Fruit fly (Drosophila melanogaster) ovary, adult (tissue): Measurements from ENCODE around the gene CG17752.

ENCODE experiments used
- CG17801 ChIP-seq: fragments of 200-800 bp; optimal IDR thresholded peaks from 2 replicates; lab custom pipeline; 2019; ENCODE audit warnings: missing biosample characterization, mild to moderate bottlenecking, missing genetic modification characterization, moderate library complexity; ENCODE audit not compliant: partially characterized antibody

CG17752 gene

dm6 chr3R:19620953-19621352, 10.9 kb downstream of the CG17752 start:
- no peak for TF ChIP-seq CG17801 (GFP tag; lab: Kevin White, UChicago)

- no peak for TF ChIP-seq CG17801 (GFP tag; lab: Kevin White, UChicago)
Measured at dm6 chr3R:19622005-19622404, 12.0 kb downstream of the CG17752 start.

DNA sequence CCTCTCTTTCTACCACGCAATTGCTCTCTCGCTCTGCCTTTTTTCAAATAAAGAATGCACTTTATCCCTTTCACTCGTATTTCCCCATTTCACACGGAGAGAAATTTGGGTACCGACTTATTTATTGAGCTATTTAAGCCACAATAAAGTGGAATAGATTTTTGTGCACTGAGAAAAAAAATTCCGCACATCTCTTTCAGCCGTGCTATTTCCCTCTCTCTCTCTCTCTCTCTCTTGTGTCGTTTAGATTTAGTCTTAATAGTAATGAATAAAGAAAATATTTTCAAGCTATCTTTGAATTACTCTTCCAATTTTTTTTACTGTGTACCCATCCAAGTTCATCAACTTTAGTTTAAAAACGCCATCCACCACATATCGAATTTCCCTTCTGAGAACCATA, 13.6 kb downstream of the CG17752 start:
- peak; percentile 73 for TF ChIP-seq CG17801 (GFP tag; lab: Kevin White, UChicago)

dm6 chr3R:19624482-19624881, 14.5 kb downstream of the CG17752 start:
- TF ChIP-seq CG17801 (GFP tag; lab: Kevin White, UChicago), result no peak

DNA sequence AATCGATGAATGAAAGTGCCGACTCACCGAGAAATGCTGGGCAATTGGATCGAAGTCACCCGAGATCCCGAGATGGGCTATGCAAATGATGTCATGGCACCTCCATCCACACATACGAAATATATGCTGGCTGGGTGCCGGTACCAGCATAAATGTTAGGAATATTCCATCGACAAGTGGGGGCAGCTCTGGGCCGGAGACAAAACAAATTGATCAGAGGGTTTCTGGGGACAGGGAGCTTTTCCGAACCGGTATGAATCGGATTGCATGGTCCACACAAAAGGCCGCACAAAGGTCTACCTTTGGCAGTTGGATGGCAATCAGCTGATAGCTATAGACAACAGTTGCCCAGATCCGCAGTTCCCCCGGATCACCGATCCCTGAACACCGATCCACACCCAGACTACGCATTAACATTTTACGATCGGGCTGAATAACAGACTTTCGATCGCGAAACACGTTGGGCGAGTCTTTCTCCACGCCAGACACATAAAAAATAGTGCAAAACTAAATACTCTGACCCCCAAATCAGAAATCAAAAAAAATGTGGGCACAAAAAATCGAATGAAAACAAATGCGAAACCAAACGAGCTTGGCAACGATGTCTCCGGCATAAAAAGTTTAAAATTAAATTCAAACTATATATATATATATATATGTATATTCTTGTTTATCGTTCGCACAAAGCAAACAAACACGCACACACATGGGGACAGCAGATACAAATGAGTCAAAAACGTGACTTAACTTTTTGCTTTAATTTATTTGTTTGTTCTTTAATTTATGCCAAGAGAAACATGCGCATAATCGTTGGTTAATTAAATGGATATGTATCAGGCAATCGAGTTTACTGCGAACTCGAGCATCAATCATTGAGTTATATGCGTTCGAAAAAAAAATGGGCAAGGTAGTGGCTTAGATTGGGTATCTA, 15.5 kb downstream of the CG17752 start:
- no peak for TF ChIP-seq CG17801 (GFP tag; lab: Kevin White, UChicago)

DNA sequence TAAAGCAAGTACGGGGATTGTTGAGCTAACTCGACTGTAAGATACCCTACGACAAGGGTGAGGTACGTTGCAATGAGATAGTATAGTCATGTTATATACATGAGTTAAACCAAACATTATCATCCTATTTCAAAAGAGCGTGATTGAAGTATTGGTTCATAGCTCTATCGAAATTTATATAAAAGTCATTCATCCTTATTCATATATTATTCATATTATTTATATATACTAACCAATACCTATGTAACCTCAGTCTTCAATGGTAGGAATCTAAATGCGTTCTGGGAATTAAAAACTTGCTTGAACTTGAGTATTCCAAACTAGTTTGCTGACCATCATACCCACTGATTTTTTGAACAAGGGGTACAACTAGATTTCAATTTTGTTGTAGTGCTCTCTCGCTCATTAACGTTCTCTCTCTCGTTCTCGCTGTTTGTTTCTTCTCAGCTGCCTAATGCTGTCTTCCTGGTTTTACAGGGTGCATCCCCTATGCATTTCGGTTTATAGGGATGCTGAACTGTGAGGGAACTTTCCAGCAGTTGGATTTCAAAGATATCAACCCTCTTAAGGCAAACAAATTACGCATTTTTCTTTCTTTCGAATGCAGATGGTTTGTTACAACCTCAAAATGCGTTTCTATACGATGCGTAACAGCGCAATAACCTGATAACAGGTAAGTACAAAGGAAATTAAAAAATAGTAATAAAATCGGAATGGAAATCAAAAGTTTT, 17.9 kb downstream of the CG17752 start:
- TF ChIP-seq CG17801 (GFP tag; lab: Kevin White, UChicago), result peak; percentile 29

dm6 chr3R:19632685-19633116, 22.7 kb downstream of the CG17752 start, which contains the start of gene CG6231:
CG6231 (minus strand) TSS chr3R:19632718.
- no peak for TF ChIP-seq CG17801 (GFP tag; lab: Kevin White, UChicago)

- TF ChIP-seq CG17801 (GFP tag; lab: Kevin White, UChicago), result no peak
Measured at dm6 chr3R:19634649-19635048, 24.6 kb downstream of the CG17752 start, which contains the start of gene CG34138. CG34138 (plus strand) TSS chr3R:19634949.

- TF ChIP-seq CG17801 (GFP tag; lab: Kevin White, UChicago), result no peak
Measured at dm6 chr3R:19638004-19638403, 28.0 kb downstream of the CG17752 start.

DNA sequence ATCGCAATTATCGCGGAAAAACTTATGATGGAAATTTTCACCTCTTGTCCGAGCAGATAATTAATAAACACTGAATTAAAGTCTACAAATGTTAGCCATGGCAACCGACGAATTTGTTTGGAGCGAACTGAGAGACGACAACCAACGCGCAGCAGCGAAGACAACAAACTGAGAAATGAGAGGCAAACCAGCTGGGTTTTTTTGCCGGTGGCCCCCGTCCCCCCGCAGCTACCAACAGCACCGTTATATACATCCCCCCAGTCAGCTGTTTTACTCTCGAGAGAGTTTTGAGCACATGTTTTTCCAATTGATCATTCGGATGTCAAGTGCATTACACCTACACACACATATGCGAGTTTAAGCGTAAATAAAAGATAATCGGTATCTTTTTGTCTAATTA, 31.0 kb downstream of the CG17752 start:
- peak; percentile 10 for TF ChIP-seq CG17801 (GFP tag; lab: Kevin White, UChicago)

- peak; percentile 95 for TF ChIP-seq CG17801 (GFP tag; lab: Kevin White, UChicago)
Measured at dm6 chr3R:19641498-19642065, 31.6 kb downstream of the CG17752 start.

- peak; percentile 19 for TF ChIP-seq CG17801 (GFP tag; lab: Kevin White, UChicago)
Measured at dm6 chr3R:19642092-19642892, 32.3 kb downstream of the CG17752 start, which contains the start of gene subdued. subdued (minus strand) TSS chr3R:19642722.

- TF ChIP-seq CG17801 (GFP tag; lab: Kevin White, UChicago), result no peak
Measured at dm6 chr3R:19642893-19643270, 32.9 kb downstream of the CG17752 start.
